Fruit fly (Drosophila melanogaster) whole organism, wandering third instar larva: ENCODE data around the gene CG8668.

Source experiments
- Abd-B ChIP-seq: fragments of >200 bp; optimal IDR thresholded peaks from 2 replicates; lab custom pipeline; 2017; ENCODE audit warnings: missing biosample characterization, missing genetic modification characterization
- CG32264 ChIP-seq: fragments of 200-800 bp; sonication (Bioruptor generic); optimal IDR thresholded peaks from 2 replicates; lab custom pipeline; 2016; ENCODE audit warnings: missing biosample characterization, missing genetic modification characterization
- CG9705 ChIP-seq: fragments of 200-800 bp; sonication (Bioruptor generic); optimal IDR thresholded peaks from 2 replicates; lab custom pipeline; 2018; ENCODE audit warnings: missing biosample characterization, mild to moderate bottlenecking, missing genetic modification characterization
- Dif ChIP-seq: fragments of 200-275, 200-300 bp; sonication (Bioruptor generic); optimal IDR thresholded peaks from 2 replicates; lab custom pipeline; 2018; ENCODE audit warnings: missing biosample characterization, missing genetic modification characterization; ENCODE audit not compliant: partially characterized antibody
- GATAd ChIP-seq: sonication (Bioruptor generic); optimal IDR thresholded peaks from 2 replicates; lab custom pipeline; 2016; ENCODE audit warnings: missing biosample characterization, missing genetic modification characterization
- Hr78 ChIP-seq: fragments of >200 bp; optimal IDR thresholded peaks from 2 replicates; lab custom pipeline; 2017; ENCODE audit warnings: missing biosample characterization, missing genetic modification characterization
- Mio ChIP-seq: sonication (Bioruptor generic); optimal IDR thresholded peaks from 2 replicates; lab custom pipeline; 2016; ENCODE audit warnings: missing biosample characterization, missing genetic modification characterization
- Myc ChIP-seq: fragments of >200 bp; optimal IDR thresholded peaks from 2 replicates; lab custom pipeline; 2017
- N ChIP-seq: fragments of >200 bp; optimal IDR thresholded peaks from 2 replicates; lab custom pipeline; 2018; ENCODE audit warnings: missing biosample characterization, missing external identifiers, missing genetic modification characterization
- OdsH ChIP-seq: fragments of 200-800 bp; sonication (Bioruptor generic); optimal IDR thresholded peaks from 2 replicates; lab custom pipeline; 2016; ENCODE audit warnings: missing biosample characterization, mild to moderate bottlenecking, missing genetic modification characterization
- Rel ChIP-seq, 2 experiments: fragments of 200-800 bp; sonication (Bioruptor generic) in 1 of 2; optimal IDR thresholded peaks; 2 replicates in 1 of 2; 3 replicates in 1 of 2; lab custom pipeline; 2016 to 2019; ENCODE audit warnings: mild to moderate bottlenecking in 2 of 2, missing biosample characterization in 2 of 2, missing genetic modification characterization in 2 of 2, moderate library complexity in 1 of 2
- Sp1 ChIP-seq: fragments of 200-800 bp; sonication (Bioruptor generic); optimal IDR thresholded peaks from 3 replicates; lab custom pipeline; 2019; ENCODE audit warnings: missing biosample characterization, mild to moderate bottlenecking, missing genetic modification characterization, moderate library complexity
- Vsx2 ChIP-seq: fragments of 200-300, 225-300 bp; sonication (Bioruptor generic); optimal IDR thresholded peaks from 2 replicates; lab custom pipeline; 2018; ENCODE audit warnings: missing biosample characterization, missing genetic modification characterization; ENCODE audit not compliant: partially characterized antibody
- br ChIP-seq: fragments of 200-800 bp; sonication (Bioruptor generic); optimal IDR thresholded peaks from 2 replicates; lab custom pipeline; 2016; ENCODE audit warnings: missing biosample characterization, missing genetic modification characterization
- brk ChIP-seq: fragments of 200-800 bp; sonication (Bioruptor generic); optimal IDR thresholded peaks from 2 replicates; lab custom pipeline; 2016; ENCODE audit warnings: missing biosample characterization, mild to moderate bottlenecking, missing genetic modification characterization
- dl ChIP-seq, 2 experiments: fragments of 175-275, 200-275 bp in 1 of 2; fragments of 200-275 bp in 1 of 2; sonication (Bioruptor generic); optimal IDR thresholded peaks; lab custom pipeline; 2018; ENCODE audit warnings: mild to moderate bottlenecking in 2 of 2, missing biosample characterization in 2 of 2, missing genetic modification characterization in 2 of 2, moderate library complexity in 2 of 2; ENCODE audit not compliant: partially characterized antibody in 2 of 2, insufficient read depth in 1 of 2
- dmrt93B ChIP-seq: fragments of 200-800 bp; sonication (Bioruptor generic); optimal IDR thresholded peaks from 2 replicates; lab custom pipeline; 2018; ENCODE audit warnings: missing biosample characterization, mild to moderate bottlenecking, missing genetic modification characterization
- ey ChIP-seq: fragments of 200-800 bp; sonication (Bioruptor generic); optimal IDR thresholded peaks from 2 replicates; lab custom pipeline; 2016; ENCODE audit warnings: missing biosample characterization, missing genetic modification characterization
- foxo ChIP-seq, 2 experiments: fragments of 200-800 bp; sonication (Bioruptor generic); optimal IDR thresholded peaks; 2 replicates in 1 of 2; 3 replicates in 1 of 2; lab custom pipeline; 2016 to 2017; ENCODE audit warnings: missing biosample characterization in 2 of 2, missing genetic modification characterization in 2 of 2
- fru ChIP-seq: fragments of 200-800 bp; sonication (Bioruptor generic); optimal IDR thresholded peaks from 3 replicates; lab custom pipeline; 2016; ENCODE audit warnings: missing biosample characterization, mild to moderate bottlenecking, missing genetic modification characterization
- h ChIP-seq: fragments of 200-800 bp; sonication (Bioruptor generic); optimal IDR thresholded peaks from 3 replicates; lab custom pipeline; 2016; ENCODE audit warnings: missing biosample characterization, mild to moderate bottlenecking, missing genetic modification characterization
- jim ChIP-seq: fragments of 175-275, 200-325 bp; sonication (Bioruptor generic); optimal IDR thresholded peaks from 2 replicates; lab custom pipeline; 2016; ENCODE audit warnings: missing biosample characterization, mild to moderate bottlenecking, missing genetic modification characterization
- lola ChIP-seq: fragments of >200 bp; optimal IDR thresholded peaks from 2 replicates; lab custom pipeline; 2017; ENCODE audit warnings: missing biosample characterization, missing genetic modification characterization
- psq ChIP-seq: fragments of 200-800 bp; sonication (Bioruptor generic); optimal IDR thresholded peaks from 3 replicates; lab custom pipeline; 2017; ENCODE audit warnings: missing biosample characterization, mild to moderate bottlenecking, missing genetic modification characterization, moderate library complexity
- rgr ChIP-seq: fragments of 200-800 bp; sonication (Bioruptor generic); optimal IDR thresholded peaks from 3 replicates; lab custom pipeline; 2016; ENCODE audit warnings: missing biosample characterization, mild to moderate bottlenecking, missing genetic modification characterization
- sage ChIP-seq: fragments of 200-800 bp; sonication (Bioruptor generic); optimal IDR thresholded peaks from 2 replicates; lab custom pipeline; 2016; ENCODE audit warnings: missing biosample characterization, mild to moderate bottlenecking, missing genetic modification characterization
- sv ChIP-seq: fragments of 200-800 bp; sonication (Bioruptor generic); optimal IDR thresholded peaks from 3 replicates; lab custom pipeline; 2016; ENCODE audit warnings: missing biosample characterization, missing genetic modification characterization
- tai ChIP-seq: sonication (Bioruptor generic); optimal IDR thresholded peaks from 2 replicates; lab custom pipeline; 2016; ENCODE audit warnings: missing biosample characterization, missing genetic modification characterization
- usp ChIP-seq: fragments of >200 bp; optimal IDR thresholded peaks from 2 replicates; lab custom pipeline; 2017; ENCODE audit warnings: missing biosample characterization, missing genetic modification characterization
- woc ChIP-seq: sonication (Bioruptor generic); optimal IDR thresholded peaks from 2 replicates; lab custom pipeline; 2016; ENCODE audit warnings: missing biosample characterization, mild to moderate bottlenecking, missing genetic modification characterization

The CG8668 gene

dm6 chr2L:8086736-8087467, 39.9 kb upstream of the CG8668 start (continued):
- TF ChIP-seq dl (GFP tag; optimal IDR thresholded peaks at IDR 0.05; lab: Kevin White, UChicago; ENCODE audit: insufficient read depth in 1 of 2, partially characterized antibody in 2 of 2) (no peak), woc (GFP tag; lab: Kevin White, UChicago) (no peak), Myc (lab: Kevin White, UChicago) (no peak), h (GFP tag; lab: Kevin White, UChicago) (peak; percentile 25), usp (GFP tag; lab: Kevin White, UChicago) (no peak), Hr78 (GFP tag; lab: Kevin White, UChicago) (no peak), GATAd (GFP tag; lab: Kevin White, UChicago) (no peak), dmrt93B (GFP tag; lab: Kevin White, UChicago) (no peak)

- TF ChIP-seq CG9705 (GFP tag; lab: Kevin White, UChicago) (no peak), Rel (GFP tag; optimal IDR thresholded peaks at IDR 0.05; lab: Kevin White, UChicago) (no peak), Rel (tag; optimal IDR thresholded peaks at IDR 0.05; lab: Kevin White, UChicago) (peak; percentile 16)
Observed at dm6 chr2L:8087468-8087789, 39.4 kb upstream of the CG8668 start.

dm6 chr2L:8088025-8088789, 38.6 kb upstream of the CG8668 start:
- TF ChIP-seq br, result peak; percentile 44
- peak; percentile 8 for TF ChIP-seq Sp1 (GFP tag; lab: Kevin White, UChicago)
- peak; percentile 31 for TF ChIP-seq Dif (GFP tag; lab: Kevin White, UChicago)
- TF ChIP-seq foxo (GFP tag; optimal IDR thresholded peaks at IDR 0.05; lab: Kevin White, UChicago), result peak; percentile 2 to 43
- TF ChIP-seq h (GFP tag; lab: Kevin White, UChicago), result peak; percentile 37
- peak; percentile 39 for TF ChIP-seq Vsx2 (GFP tag; lab: Kevin White, UChicago)
- TF ChIP-seq fru (GFP tag; lab: Kevin White, UChicago), result peak; percentile 48
- TF ChIP-seq lola (GFP tag; lab: Kevin White, UChicago), result peak; percentile 29
- TF ChIP-seq woc (GFP tag; lab: Kevin White, UChicago), result peak; percentile 7
- no peak for TF ChIP-seq CG32264 (GFP tag; lab: Kevin White, UChicago)
- peak; percentile 47 for TF ChIP-seq OdsH (GFP tag; lab: Kevin White, UChicago)
- peak; percentile 45 for TF ChIP-seq rgr (GFP tag; lab: Kevin White, UChicago)
- TF ChIP-seq jim (GFP tag; lab: Kevin White, UChicago), result no peak
- TF ChIP-seq Abd-B (GFP tag; lab: Kevin White, UChicago), result no peak
- peak; percentile 34 for TF ChIP-seq ey

- TF ChIP-seq brk (no peak), CG32264 (GFP tag; lab: Kevin White, UChicago) (no peak), tai (GFP tag; lab: Kevin White, UChicago) (no peak), ey (no peak), Dif (GFP tag; lab: Kevin White, UChicago) (no peak), N (GFP tag; lab: Kevin White, UChicago) (no peak), dmrt93B (GFP tag; lab: Kevin White, UChicago) (no peak)
Observed at dm6 chr2L:8091429-8091828, 35.4 kb upstream of the CG8668 start.

dm6 chr2L:8091908-8092307, 34.9 kb upstream of the CG8668 start:
- TF ChIP-seq dmrt93B (GFP tag; lab: Kevin White, UChicago) (no peak), Rel (GFP tag; optimal IDR thresholded peaks at IDR 0.05; lab: Kevin White, UChicago) (no peak), Rel (tag; optimal IDR thresholded peaks at IDR 0.05; lab: Kevin White, UChicago) (no peak), foxo (GFP tag; optimal IDR thresholded peaks at IDR 0.05; lab: Kevin White, UChicago) (no peak), Mio (GFP tag; lab: Kevin White, UChicago) (no peak), CG32264 (GFP tag; lab: Kevin White, UChicago) (no peak), sage (no peak), sv (GFP tag; lab: Kevin White, UChicago) (no peak), GATAd (GFP tag; lab: Kevin White, UChicago) (no peak), psq (GFP tag; lab: Kevin White, UChicago) (no peak), fru (GFP tag; lab: Kevin White, UChicago) (no peak), usp (GFP tag; lab: Kevin White, UChicago) (no peak), Sp1 (GFP tag; lab: Kevin White, UChicago) (no peak), Dif (GFP tag; lab: Kevin White, UChicago) (no peak), h (GFP tag; lab: Kevin White, UChicago) (no peak), woc (GFP tag; lab: Kevin White, UChicago) (no peak)
